Fruit fly (Drosophila melanogaster) whole organism, embryonic: ENCODE data around the gene Ptp36E.
A peak's percentile ranks its signal among the peaks of the same experiment; 100 is the strongest.

Experiments used
- Bdp1 ChIP-seq: fragments of 200-800 bp; sonication (Bioruptor generic); optimal IDR thresholded peaks from 3 replicates; lab custom pipeline; 2016; ENCODE audit warnings: missing biosample characterization, missing genetic modification characterization
- CG10321 ChIP-seq: fragments of 200-800 bp; sonication (Bioruptor generic); IDR thresholded peaks from 2 replicates; pipeline ENCODE4 v1.3.6; 2022; ENCODE audit warnings: missing biosample characterization, missing genetic modification characterization
- CG10959 ChIP-seq: fragments of 200-800 bp; sonication (Bioruptor generic); IDR thresholded peaks from 2 replicates; pipeline ENCODE4 v1.3.6; 2022; ENCODE audit warnings: missing biosample characterization, missing genetic modification characterization
- CG11093 ChIP-seq: fragments of 200-800 bp; sonication (Bioruptor generic); IDR thresholded peaks from 3 replicates; pipeline ENCODE4 v1.3.6; 2022; ENCODE audit warnings: missing biosample characterization, missing genetic modification characterization
- CG12104 ChIP-seq: fragments of 200-800 bp; sonication (Bioruptor generic); optimal IDR thresholded peaks from 3 replicates; lab custom pipeline; 2016; ENCODE audit warnings: missing biosample characterization, missing genetic modification characterization
- CG12391 ChIP-seq: fragments of 200-800 bp; sonication (Bioruptor generic); optimal IDR thresholded peaks from 3 replicates; lab custom pipeline; 2018; ENCODE audit warnings: missing biosample characterization, mild to moderate bottlenecking, missing genetic modification characterization, moderate library complexity
- CG14965 ChIP-seq: fragments of 200-800 bp; sonication (Bioruptor generic); optimal IDR thresholded peaks from 2 replicates; lab custom pipeline; 2016; ENCODE audit warnings: missing biosample characterization, missing genetic modification characterization, borderline replicate concordance
- CG15269 ChIP-seq: fragments of 200-800 bp; sonication (Bioruptor generic); optimal IDR thresholded peaks from 2 replicates; lab custom pipeline; 2018; ENCODE audit warnings: missing biosample characterization, mild to moderate bottlenecking, missing genetic modification characterization, moderate library complexity
- CG1529 ChIP-seq: fragments of 200-800 bp; sonication (Bioruptor generic); optimal IDR thresholded peaks from 3 replicates; lab custom pipeline; 2018; ENCODE audit warnings: missing biosample characterization, missing genetic modification characterization
- CG16815 ChIP-seq: fragments of 200-800 bp; sonication (Bioruptor generic); optimal IDR thresholded peaks from 3 replicates; lab custom pipeline; 2017; ENCODE audit warnings: missing biosample characterization, mild to moderate bottlenecking, missing genetic modification characterization
- CG16863 ChIP-seq: fragments of 200-800 bp; sonication (Bioruptor generic); optimal IDR thresholded peaks from 3 replicates; lab custom pipeline; 2016; ENCODE audit warnings: missing biosample characterization, missing genetic modification characterization
- CG18619 ChIP-seq: fragments of 200-800 bp; sonication (Bioruptor generic); optimal IDR thresholded peaks from 3 replicates; lab custom pipeline; 2017; ENCODE audit warnings: missing biosample characterization, mild to moderate bottlenecking, missing genetic modification characterization
- CG2116 ChIP-seq: fragments of 200-800 bp; sonication (Bioruptor generic); optimal IDR thresholded peaks from 3 replicates; lab custom pipeline; 2018; ENCODE audit warnings: missing biosample characterization, mild to moderate bottlenecking, missing genetic modification characterization
- CG32767 ChIP-seq: fragments of 200-800 bp; sonication (Bioruptor generic); IDR thresholded peaks from 2 replicates; pipeline ENCODE4 v1.3.6; 2022; ENCODE audit warnings: missing biosample characterization, missing genetic modification characterization
- CG4424 ChIP-seq: fragments of 200-800 bp; sonication (Bioruptor generic); optimal IDR thresholded peaks from 3 replicates; lab custom pipeline; 2016; ENCODE audit warnings: missing biosample characterization, missing genetic modification characterization
- CG4707 ChIP-seq: fragments of 200-800 bp; sonication (Bioruptor generic); optimal IDR thresholded peaks from 2 replicates; lab custom pipeline; 2018; ENCODE audit warnings: missing biosample characterization, mild to moderate bottlenecking, missing genetic modification characterization, moderate library complexity
- CG4820 ChIP-seq: fragments of 200-800 bp; sonication (Bioruptor generic); optimal IDR thresholded peaks from 3 replicates; lab custom pipeline; 2016; ENCODE audit warnings: missing biosample characterization, missing genetic modification characterization
- CG4854 ChIP-seq: fragments of 200-800 bp; sonication (Bioruptor generic); optimal IDR thresholded peaks from 2 replicates; lab custom pipeline; 2016; ENCODE audit warnings: missing biosample characterization, missing genetic modification characterization, inconsistent platforms
- CG6654 ChIP-seq: fragments of 200-800 bp; sonication (Bioruptor generic); optimal IDR thresholded peaks from 2 replicates; lab custom pipeline; 2017; ENCODE audit warnings: missing biosample characterization, mild to moderate bottlenecking, missing genetic modification characterization
- CG7839 ChIP-seq: fragments of 200-800 bp; sonication (Bioruptor generic); optimal IDR thresholded peaks from 3 replicates; lab custom pipeline; 2018; ENCODE audit warnings: missing biosample characterization, mild to moderate bottlenecking, missing genetic modification characterization, moderate library complexity
- CG8281 ChIP-seq: fragments of 200-800 bp; sonication (Bioruptor generic); optimal IDR thresholded peaks from 2 replicates; lab custom pipeline; 2018; ENCODE audit warnings: missing biosample characterization, mild to moderate bottlenecking, missing genetic modification characterization, moderate library complexity
- CG8944 ChIP-seq: fragments of 200-800 bp; sonication (Bioruptor generic); optimal IDR thresholded peaks from 3 replicates; lab custom pipeline; 2016; ENCODE audit warnings: missing biosample characterization, missing genetic modification characterization
- Doc3 ChIP-seq: fragments of 200-800 bp; sonication (Bioruptor generic); IDR thresholded peaks from 3 replicates; pipeline ENCODE4 v1.3.6; 2022; ENCODE audit warnings: missing biosample characterization, missing genetic modification characterization; ENCODE audit not compliant: partially characterized antibody
- Dref ChIP-seq: fragments of 200-800 bp; sonication (Bioruptor generic); IDR thresholded peaks from 2 replicates; pipeline ENCODE4 v1.3.6; 2022; ENCODE audit warnings: missing biosample characterization, missing genetic modification characterization
- Drgx ChIP-seq: fragments of 200-800 bp; sonication (Bioruptor generic); IDR thresholded peaks from 2 replicates; pipeline ENCODE4 v1.3.6; 2022; ENCODE audit warnings: missing biosample characterization, missing genetic modification characterization
- Ets97D ChIP-seq: fragments of 200-800 bp; sonication (Bioruptor generic); optimal IDR thresholded peaks from 3 replicates; lab custom pipeline; 2016; ENCODE audit warnings: missing biosample characterization, missing genetic modification characterization
- GATAe ChIP-seq: fragments of 200-800 bp; sonication (Bioruptor generic); conservative IDR thresholded peaks from 2 replicates; pipeline ENCODE4 v1.3.6; 2022; ENCODE audit warnings: missing biosample characterization, missing genetic modification characterization
- Meics ChIP-seq: fragments of 200-800 bp; sonication (Bioruptor generic); optimal IDR thresholded peaks from 2 replicates; lab custom pipeline; 2017; ENCODE audit warnings: missing biosample characterization, mild to moderate bottlenecking, missing genetic modification characterization
- NFAT ChIP-seq: fragments of 200-800 bp; sonication (Bioruptor generic); IDR thresholded peaks from 2 replicates; pipeline ENCODE4 v1.3.6; 2022; ENCODE audit warnings: missing biosample characterization, missing genetic modification characterization
- Nf-YB ChIP-seq: fragments of 200-800 bp; sonication (Bioruptor generic); optimal IDR thresholded peaks from 3 replicates; lab custom pipeline; 2019; ENCODE audit warnings: missing biosample characterization, mild to moderate bottlenecking, missing genetic modification characterization, moderate library complexity
- Tbp ChIP-seq: fragments of >200 bp; optimal IDR thresholded peaks from 2 replicates; lab custom pipeline; 2018; ENCODE audit warnings: missing biosample characterization, missing genetic modification characterization
- al ChIP-seq: fragments of 200-800 bp; sonication (Bioruptor generic); IDR thresholded peaks from 2 replicates; pipeline ENCODE4 v1.3.6; 2022; ENCODE audit warnings: missing biosample characterization, missing genetic modification characterization
- caup ChIP-seq: fragments of 200-800 bp; sonication (Bioruptor generic); optimal IDR thresholded peaks from 3 replicates; lab custom pipeline; 2017; ENCODE audit warnings: missing biosample characterization, mild to moderate bottlenecking, missing genetic modification characterization, moderate library complexity; ENCODE audit not compliant: severe bottlenecking
- croc ChIP-seq: fragments of 200-800 bp; sonication (Bioruptor generic); conservative IDR thresholded peaks from 3 replicates; pipeline ENCODE4 v1.3.6; 2022; ENCODE audit warnings: missing biosample characterization, missing genetic modification characterization
- disco-r ChIP-seq: fragments of 200-800 bp; sonication (Bioruptor generic); optimal IDR thresholded peaks from 2 replicates; lab custom pipeline; 2016; ENCODE audit warnings: missing biosample characterization, missing genetic modification characterization
- h ChIP-seq: fragments of >200 bp; optimal IDR thresholded peaks from 2 replicates; lab custom pipeline; 2017
- lbe ChIP-seq: fragments of 200-800 bp; sonication (Bioruptor generic); optimal IDR thresholded peaks from 2 replicates; lab custom pipeline; 2016; ENCODE audit warnings: missing biosample characterization, mild to moderate bottlenecking, missing genetic modification characterization
- lov ChIP-seq, 2 experiments: fragments of 200-800 bp in 1 of 2; fragments of >200 bp in 1 of 2; sonication (Bioruptor generic) in 1 of 2; IDR thresholded peaks in 1 of 2; optimal IDR thresholded peaks in 1 of 2; 2 replicates in 1 of 2; 3 replicates in 1 of 2; pipeline versions ENCODE4 v1.3.6 to Lab custom; 2017 to 2022; ENCODE audit warnings: missing biosample characterization in 1 of 2, missing genetic modification characterization in 1 of 2
- luna ChIP-seq: fragments of 200-800 bp; sonication (Bioruptor generic); optimal IDR thresholded peaks from 2 replicates; lab custom pipeline; 2016; ENCODE audit warnings: missing biosample characterization, missing genetic modification characterization
- nom ChIP-seq: fragments of 200-800 bp; sonication (Bioruptor generic); optimal IDR thresholded peaks from 2 replicates; lab custom pipeline; 2017; ENCODE audit warnings: missing biosample characterization, missing genetic modification characterization, mild to moderate bottlenecking, moderate library complexity, missing genetic modification reagents
- psq ChIP-seq: fragments of 200-800 bp; sonication (Bioruptor generic); optimal IDR thresholded peaks from 2 replicates; lab custom pipeline; 2017; ENCODE audit warnings: missing biosample characterization, missing genetic modification characterization
- ro ChIP-seq: fragments of 200-800 bp; sonication (Bioruptor generic); IDR thresholded peaks from 2 replicates; pipeline ENCODE4 v1.3.6; 2022; ENCODE audit warnings: missing biosample characterization, missing genetic modification characterization
- seq ChIP-seq: fragments of 200-800 bp; sonication (Bioruptor generic); IDR thresholded peaks from 2 replicates; pipeline ENCODE4 v1.3.6; 2022; ENCODE audit warnings: missing biosample characterization, missing genetic modification characterization
- sima ChIP-seq: fragments of 200-800 bp; sonication (Bioruptor generic); optimal IDR thresholded peaks from 2 replicates; lab custom pipeline; 2016; ENCODE audit warnings: missing biosample characterization, missing genetic modification characterization
- sisA ChIP-seq: fragments of 200-800 bp; sonication (Bioruptor generic); IDR thresholded peaks from 2 replicates; pipeline ENCODE4 v1.3.6; 2022; ENCODE audit warnings: missing biosample characterization, missing genetic modification characterization
- slp2 ChIP-seq: fragments of 200-800 bp; sonication (Bioruptor generic); optimal IDR thresholded peaks from 2 replicates; lab custom pipeline; 2016; ENCODE audit warnings: missing biosample characterization, missing genetic modification characterization
- sna ChIP-seq: fragments of 200-800 bp; sonication (Bioruptor generic); IDR thresholded peaks from 2 replicates; pipeline ENCODE4 v1.3.6; 2022; ENCODE audit warnings: missing biosample characterization, missing genetic modification characterization; ENCODE audit not compliant: partially characterized antibody
- sqz ChIP-seq: fragments of 200-800 bp; sonication (Bioruptor generic); optimal IDR thresholded peaks from 3 replicates; lab custom pipeline; 2018; ENCODE audit warnings: missing biosample characterization, mild to moderate bottlenecking, missing genetic modification characterization
- trh ChIP-seq: fragments of 200-800 bp; sonication (Bioruptor generic); optimal IDR thresholded peaks from 2 replicates; lab custom pipeline; 2016; ENCODE audit warnings: missing biosample characterization, missing genetic modification characterization
- zen2 ChIP-seq: fragments of 200-800 bp; sonication (Bioruptor generic); IDR thresholded peaks from 3 replicates; pipeline ENCODE4 v1.3.6; 2022; ENCODE audit warnings: missing biosample characterization, missing genetic modification characterization; ENCODE audit not compliant: partially characterized antibody

Gene Ptp36E

dm6 chr2L:18184648-18185243 lies at the start of gene Ptp36E (continued):
- no peak for TF ChIP-seq Tbp (GFP tag; lab: Kevin White, UChicago)
- peak; percentile 85 for TF ChIP-seq Drgx (GFP tag; lab: Robert Waterston, UW)
- peak; percentile 22 for TF ChIP-seq CG2116 (GFP tag; lab: Kevin White, UChicago)
- TF ChIP-seq CG8281 (tag; lab: Kevin White, UChicago): peak; percentile 65
- no peak for TF ChIP-seq Dref (GFP tag; lab: Robert Waterston, UW)
- no peak for TF ChIP-seq lbe
- peak; percentile 72 for TF ChIP-seq CG1529 (GFP tag; lab: Kevin White, UChicago)
- TF ChIP-seq CG4424: peak; percentile 85
- TF ChIP-seq CG10321 (GFP tag; lab: Robert Waterston, UW): no peak
- TF ChIP-seq CG4854 (GFP tag; lab: Kevin White, UChicago): no peak
- TF ChIP-seq CG32767: peak; percentile 62; the same call in 1 of the 2 replicates
- TF ChIP-seq CG10959 (GFP tag; lab: Robert Waterston, UW): peak; percentile 27; the same call in 1 of the 2 replicates
- peak; percentile 63 for TF ChIP-seq psq (GFP tag; lab: Kevin White, UChicago)
- TF ChIP-seq luna (GFP tag; lab: Kevin White, UChicago): no peak
- TF ChIP-seq lov (optimal IDR thresholded peaks at IDR 0.05; lab: Kevin White, UChicago): no peak
- 0 out of 3 replicates have a peak, but pooled peaks have one; percentile 36 for TF ChIP-seq lov (GFP tag; IDR thresholded peaks at IDR 0.05; lab: Robert Waterston, UW)
- peak; percentile 67 for TF ChIP-seq CG16815 (GFP tag; lab: Kevin White, UChicago)
- no peak for TF ChIP-seq Ets97D (GFP tag; lab: Kevin White, UChicago)
- peak; percentile 86 for TF ChIP-seq al (GFP tag; lab: Robert Waterston, UW)
- TF ChIP-seq ro (GFP tag; lab: Robert Waterston, UW): no peak
- no peak for TF ChIP-seq sna (GFP tag; lab: Robert Waterston, UW)
- peak; percentile 65 for TF ChIP-seq CG18619
- no peak for TF ChIP-seq CG12104 (GFP tag; lab: Kevin White, UChicago)
- TF ChIP-seq h: no peak
- peak; percentile 40 for TF ChIP-seq caup (GFP tag; lab: Kevin White, UChicago)
- TF ChIP-seq Nf-YB: peak; percentile 68
- no peak for TF ChIP-seq Bdp1 (GFP tag; lab: Kevin White, UChicago)
- peak; percentile 76 for TF ChIP-seq CG11093
- no peak for TF ChIP-seq Doc3 (GFP tag; lab: Robert Waterston, UW)
- no peak for TF ChIP-seq zen2
- TF ChIP-seq disco-r: no peak
- peak; percentile 81 for TF ChIP-seq CG7839
- TF ChIP-seq croc (GFP tag; lab: Robert Waterston, UW): peak; percentile 74
- TF ChIP-seq CG14965 (GFP tag; lab: Kevin White, UChicago): no peak
- TF ChIP-seq NFAT (GFP tag; lab: Robert Waterston, UW): peak; percentile 43; the same call in 1 of the 2 replicates
- no peak for TF ChIP-seq CG12391 (tag; lab: Kevin White, UChicago)
- TF ChIP-seq slp2 (GFP tag; lab: Kevin White, UChicago): no peak
- TF ChIP-seq seq (GFP tag; lab: Robert Waterston, UW): peak; percentile 76
- TF ChIP-seq GATAe (GFP tag; lab: Robert Waterston, UW): no peak
- TF ChIP-seq CG16863 (GFP tag; lab: Kevin White, UChicago): peak; percentile 21
- TF ChIP-seq CG8944: no peak
- no peak for TF ChIP-seq trh (GFP tag; lab: Kevin White, UChicago)
- TF ChIP-seq nom (GFP tag; lab: Kevin White, UChicago): no peak
- TF ChIP-seq Meics (GFP tag; lab: Kevin White, UChicago): peak; percentile 92
- TF ChIP-seq sima (GFP tag; lab: Kevin White, UChicago): no peak
- TF ChIP-seq sisA (GFP tag; lab: Robert Waterston, UW): peak; percentile 73
- TF ChIP-seq CG4707 (GFP tag; lab: Kevin White, UChicago): no peak
- peak; percentile 42 for TF ChIP-seq CG4820 (GFP tag; lab: Kevin White, UChicago)
- peak; percentile 60 for TF ChIP-seq CG15269 (tag; lab: Kevin White, UChicago)
- peak; percentile 70 for TF ChIP-seq sqz
- peak; percentile 66 for TF ChIP-seq CG6654 (GFP tag; lab: Kevin White, UChicago)
